Fruit fly (Drosophila melanogaster) whole organism, larva: ENCODE data around the gene slf.

ENCODE experiments used
- noc ChIP-seq: fragments of 200-800 bp; sonication (Bioruptor generic); optimal IDR thresholded peaks from 3 replicates; lab custom pipeline; 2019; ENCODE audit warnings: missing biosample characterization, mild to moderate bottlenecking, missing genetic modification characterization, moderate library complexity

Gene slf

dm6 chr2L:4820448-4821318 is 19.0 kb upstream of the slf start:
- no peak for TF ChIP-seq noc (tag; lab: Kevin White, UChicago)

- TF ChIP-seq noc (tag; lab: Kevin White, UChicago) = no peak
Observed at dm6 chr2L:4819995-4820394, 18.3 kb upstream of the slf start.

- TF ChIP-seq noc (tag; lab: Kevin White, UChicago) = no peak
Observed at dm6 chr2L:4818056-4818455, 16.3 kb upstream of the slf start, which contains the start of gene CG3225. CG3225 (minus strand) TSS chr2L:4818245.

dm6 chr2L:4813023-4813339 is 11.3 kb upstream of the slf start:
- TF ChIP-seq noc (tag; lab: Kevin White, UChicago) = no peak

dm6 chr2L:4812261-4813022 is 10.7 kb upstream of the slf start, which contains the start of gene CG15629:
CG15629 (plus strand) TSS chr2L:4813009.
- TF ChIP-seq noc (tag; lab: Kevin White, UChicago) = no peak

dm6 chr2L:4811491-4812058 is 9.9 kb upstream of the slf start:
- TF ChIP-seq noc (tag; lab: Kevin White, UChicago) = peak; percentile 23

dm6 chr2L:4810697-4811490 is 9.2 kb upstream of the slf start:
- TF ChIP-seq noc (tag; lab: Kevin White, UChicago) = peak; percentile 78

- no peak for TF ChIP-seq noc (tag; lab: Kevin White, UChicago)
Observed at dm6 chr2L:4810044-4810609, 8.4 kb upstream of the slf start.

dm6 chr2L:4807953-4808604 is 6.4 kb upstream of the slf start:
- no peak for TF ChIP-seq noc (tag; lab: Kevin White, UChicago)

- TF ChIP-seq noc (tag; lab: Kevin White, UChicago) = no peak
Observed at dm6 chr2L:4806109-4806508, 4.4 kb upstream of the slf start.

dm6 chr2L:4800033-4800432 is 1.7 kb downstream of the slf start:
- no peak for TF ChIP-seq noc (tag; lab: Kevin White, UChicago)

- TF ChIP-seq noc (tag; lab: Kevin White, UChicago) = no peak
Observed at dm6 chr2L:4798894-4799293, 2.8 kb downstream of the slf start.

- no peak for TF ChIP-seq noc (tag; lab: Kevin White, UChicago)
Observed at dm6 chr2L:4797643-4798042, 4.1 kb downstream of the slf start.

- TF ChIP-seq noc (tag; lab: Kevin White, UChicago) = no peak
Observed at dm6 chr2L:4794524-4794804, 7.3 kb downstream of the slf start, which contains the start of gene CG3294. CG3294 (plus strand) TSS chr2L:4794549.
